Worm (Caenorhabditis elegans) whole organism, young adult: Measurements from ENCODE around the gene T03F6.6.

Experiments
- C17E4.6 ChIP-seq: fragments of 200-800 bp; sonication (Bioruptor generic); IDR thresholded peaks from 2 replicates; pipeline ENCODE4 v1.3.6; 2022; ENCODE audit warnings: missing genetic modification reagents, missing genetic modification characterization, missing compliant biosample characterization
- D2030.7 ChIP-seq: fragments of 200-800 bp; sonication (Bioruptor generic); IDR thresholded peaks from 2 replicates; pipeline ENCODE4 v1.3.6; 2022; ENCODE audit warnings: missing genetic modification reagents, missing genetic modification characterization, missing compliant biosample characterization
- F33H1.4 ChIP-seq: fragments of 200-800 bp; sonication (Bioruptor generic); IDR thresholded peaks from 2 replicates; pipeline ENCODE4 v1.3.6; 2022; ENCODE audit warnings: missing genetic modification reagents, missing genetic modification characterization, missing compliant biosample characterization
- F37B4.10 ChIP-seq: fragments of 200-800 bp; sonication (Bioruptor generic); IDR thresholded peaks from 2 replicates; pipeline ENCODE4 v1.3.6; 2022; ENCODE audit warnings: missing genetic modification characterization, missing compliant biosample characterization
- Y53F4B.3 ChIP-seq: fragments of 200-800 bp; sonication (Bioruptor generic); IDR thresholded peaks from 2 replicates; pipeline ENCODE4 v1.3.6; 2022; ENCODE audit warnings: missing genetic modification reagents, missing genetic modification characterization, missing compliant biosample characterization
- Y53G8AR.9 ChIP-seq: fragments of 200-800 bp; sonication (Bioruptor generic); conservative IDR thresholded peaks from 2 replicates; pipeline ENCODE4 v1.3.6; 2022; ENCODE audit warnings: missing genetic modification reagents, missing genetic modification characterization, missing compliant biosample characterization
- Y67H2A.10 ChIP-seq: fragments of 200-800 bp; sonication (Bioruptor generic); conservative IDR thresholded peaks from 2 replicates; pipeline ENCODE4 v1.3.6; 2022; ENCODE audit warnings: missing genetic modification reagents, missing genetic modification characterization, missing compliant biosample characterization
- aptf-3 ChIP-seq: fragments of 200-800 bp; sonication (Bioruptor generic); IDR thresholded peaks from 2 replicates; pipeline ENCODE4 v1.3.6; 2022; ENCODE audit warnings: missing genetic modification characterization, missing compliant biosample characterization
- attf-5 ChIP-seq: fragments of 200-800 bp; sonication (Bioruptor generic); optimal IDR thresholded peaks from 2 replicates; lab custom pipeline; 2018; ENCODE audit warnings: mild to moderate bottlenecking, missing genetic modification characterization, missing compliant biosample characterization
- cebp-2 ChIP-seq: fragments of 200-800 bp; sonication (Bioruptor generic); IDR thresholded peaks from 2 replicates; pipeline ENCODE4 v1.3.6; 2022; ENCODE audit warnings: missing genetic modification characterization, missing compliant biosample characterization
- ceh-100 ChIP-seq: fragments of 200-800 bp; sonication (Bioruptor generic); IDR thresholded peaks from 2 replicates; pipeline ENCODE4 v1.3.6; 2022; ENCODE audit warnings: missing genetic modification reagents, missing genetic modification characterization, missing compliant biosample characterization
- ceh-40 ChIP-seq: fragments of 200-800 bp; sonication (Bioruptor generic); IDR thresholded peaks from 2 replicates; pipeline ENCODE4 v1.3.6; 2022; ENCODE audit warnings: missing genetic modification characterization, missing compliant biosample characterization
- ceh-79 ChIP-seq: sonication (generic microtip); optimal IDR thresholded peaks from 2 replicates; lab custom pipeline; 2017; ENCODE audit warnings: mild to moderate bottlenecking, missing genetic modification characterization, missing compliant biosample characterization
- die-1 ChIP-seq: sonication (generic microtip); optimal IDR thresholded peaks from 2 replicates; lab custom pipeline; 2016; ENCODE audit warnings: missing genotype, mild to moderate bottlenecking, missing genetic modification characterization, missing compliant biosample characterization
- dox-1 ChIP-seq: fragments of 200-800 bp; sonication (Bioruptor generic); IDR thresholded peaks from 2 replicates; pipeline ENCODE4 v1.3.6; 2022; ENCODE audit warnings: missing genetic modification reagents, missing genetic modification characterization, missing compliant biosample characterization
- egl-18 ChIP-seq: fragments of 200-800 bp; sonication (Bioruptor generic); IDR thresholded peaks from 2 replicates; pipeline ENCODE4 v1.3.6; 2022; ENCODE audit warnings: missing genetic modification reagents, missing genetic modification characterization, missing compliant biosample characterization
- egrh-3 ChIP-seq: fragments of 200-800 bp; sonication (Bioruptor generic); IDR thresholded peaks from 2 replicates; pipeline ENCODE4 v1.3.6; 2022; ENCODE audit warnings: missing genetic modification reagents, missing genetic modification characterization, missing compliant biosample characterization
- him-1 ChIP-seq: sonication (generic microtip); optimal IDR thresholded peaks from 2 replicates; lab custom pipeline; 2016; ENCODE audit warnings: missing genotype, missing genetic modification reagents, missing genetic modification characterization, missing compliant biosample characterization
- hmg-1.2 ChIP-seq: fragments of 200-800 bp; sonication (Bioruptor generic); IDR thresholded peaks from 2 replicates; pipeline ENCODE4 v1.3.6; 2022; ENCODE audit warnings: missing genetic modification reagents, missing genetic modification characterization, missing compliant biosample characterization
- hsf-1 ChIP-seq: fragments of 200-800 bp; sonication (Bioruptor generic); IDR thresholded peaks from 2 replicates; pipeline ENCODE4 v1.3.6; 2022; ENCODE audit warnings: missing genetic modification reagents, missing genetic modification characterization, missing compliant biosample characterization
- let-607 ChIP-seq, 2 experiments: fragments of 200-800 bp in 1 of 2; sonication (Bioruptor generic) in 1 of 2; sonication (generic microtip) in 1 of 2; optimal IDR thresholded peaks; 2 replicates each; lab custom pipeline; 2016 to 2018; ENCODE audit warnings: mild to moderate bottlenecking in 2 of 2, missing compliant biosample characterization in 2 of 2, missing genetic modification characterization in 2 of 2, moderate library complexity in 2 of 2, missing genotype in 1 of 2
- lsl-1 ChIP-seq: fragments of 200-800 bp; sonication (Bioruptor generic); optimal IDR thresholded peaks from 2 replicates; lab custom pipeline; 2018; ENCODE audit warnings: mild to moderate bottlenecking, missing genetic modification characterization, moderate library complexity, missing compliant biosample characterization
- lsy-27 ChIP-seq: sonication (generic microtip); optimal IDR thresholded peaks from 2 replicates; lab custom pipeline; 2017; ENCODE audit warnings: missing genetic modification characterization, mild to moderate bottlenecking, missing compliant biosample characterization, antibody characterized with exemption, missing genotype, borderline replicate concordance; ENCODE audit not compliant: insufficient read depth
- madf-10 ChIP-seq: sonication (generic microtip); optimal IDR thresholded peaks from 2 replicates; lab custom pipeline; 2016; ENCODE audit warnings: mild to moderate bottlenecking, missing genetic modification characterization, missing compliant biosample characterization
- madf-3 ChIP-seq: fragments of 200-800 bp; sonication (Bioruptor generic); IDR thresholded peaks from 2 replicates; pipeline ENCODE4 v1.3.6; 2022; ENCODE audit warnings: missing genetic modification reagents, missing genetic modification characterization, missing compliant biosample characterization
- mel-28 ChIP-seq: sonication (generic microtip); optimal IDR thresholded peaks from 2 replicates; lab custom pipeline; 2016; ENCODE audit warnings: borderline replicate concordance, mild to moderate bottlenecking, missing genetic modification characterization, missing compliant biosample characterization
- mes-4 ChIP-seq: sonication (generic microtip); optimal IDR thresholded peaks from 2 replicates; lab custom pipeline; 2016; ENCODE audit warnings: missing genotype, missing genetic modification characterization, missing compliant biosample characterization
- nfyb-1 ChIP-seq: fragments of 200-800 bp; sonication (Bioruptor generic); IDR thresholded peaks from 2 replicates; pipeline ENCODE4 v1.3.6; 2022; ENCODE audit warnings: missing genetic modification reagents, missing genetic modification characterization, missing compliant biosample characterization
- nhr-27 ChIP-seq: fragments of 200-800 bp; sonication (Bioruptor generic); optimal IDR thresholded peaks from 2 replicates; lab custom pipeline; 2018; ENCODE audit warnings: mild to moderate bottlenecking, missing genetic modification characterization, moderate library complexity, missing compliant biosample characterization
- rcor-1 ChIP-seq: fragments of 200-800 bp; sonication (Bioruptor generic); IDR thresholded peaks from 2 replicates; pipeline ENCODE4 v1.3.6; 2022; ENCODE audit warnings: missing genetic modification reagents, missing genetic modification characterization, missing compliant biosample characterization
- rec-8 ChIP-seq, 2 experiments: sonication (generic microtip); optimal IDR thresholded peaks; 2 replicates each; lab custom pipeline; 2016; ENCODE audit warnings: mild to moderate bottlenecking in 2 of 2, missing genetic modification characterization in 2 of 2, missing genetic modification reagents in 2 of 2, missing genotype in 2 of 2, missing biosample characterization in 1 of 2, missing compliant biosample characterization in 1 of 2, moderate library complexity in 1 of 2
- snpc-1.1 ChIP-seq: sonication (generic microtip); optimal IDR thresholded peaks from 2 replicates; lab custom pipeline; 2017; ENCODE audit warnings: missing genetic modification characterization, mild to moderate bottlenecking, missing compliant biosample characterization, antibody characterized with exemption, moderate library complexity, missing genotype, missing genetic modification reagents; ENCODE audit not compliant: insufficient read depth
- snpc-1.3 ChIP-seq: sonication (generic microtip); optimal IDR thresholded peaks from 2 replicates; lab custom pipeline; 2017; ENCODE audit warnings: missing genetic modification characterization, mild to moderate bottlenecking, missing compliant biosample characterization, antibody characterized with exemption, moderate library complexity, missing genotype, missing genetic modification reagents; ENCODE audit not compliant: insufficient read depth
- snpc-4 ChIP-seq, 5 experiments: fragments of 150-350 bp in 1 of 5; sonication (generic microtip) in 4 of 5; optimal IDR thresholded peaks; 2 replicates each; lab custom pipeline; 2014 to 2018; ENCODE audit warnings: missing genetic modification characterization in 5 of 5, missing biosample characterization in 3 of 5, antibody characterized with exemption in 2 of 5, mild to moderate bottlenecking in 2 of 5, missing compliant biosample characterization in 2 of 5, missing genotype in 2 of 5, moderate library complexity in 2 of 5, missing genetic modification reagents in 1 of 5
- tbp1 ChIP-seq: fragments of 200-800 bp; sonication (Bioruptor generic); optimal IDR thresholded peaks from 2 replicates; lab custom pipeline; 2018; ENCODE audit warnings: mild to moderate bottlenecking, missing genetic modification characterization, missing compliant biosample characterization
- tbx-9 ChIP-seq: sonication (generic microtip); optimal IDR thresholded peaks from 2 replicates; lab custom pipeline; 2016; ENCODE audit warnings: borderline replicate concordance, missing genetic modification characterization, inconsistent platforms, missing compliant biosample characterization
- unc-62 ChIP-seq: fragments of 150-350 bp; optimal IDR thresholded peaks from 2 replicates; lab custom pipeline; 2014; ENCODE audit warnings: missing biosample characterization, missing genetic modification reagents, missing genetic modification characterization
- xnd-1 ChIP-seq: sonication (generic microtip); optimal IDR thresholded peaks from 2 replicates; lab custom pipeline; 2016; ENCODE audit warnings: missing genotype, missing genetic modification reagents, missing genetic modification characterization, missing compliant biosample characterization
- zfh-2 ChIP-seq: fragments of 200-800 bp; sonication (Bioruptor generic); conservative IDR thresholded peaks from 2 replicates; pipeline ENCODE4 v1.3.6; 2022; ENCODE audit warnings: missing genetic modification reagents, missing genetic modification characterization, missing compliant biosample characterization
- zim-3 ChIP-seq: sonication (generic microtip); optimal IDR thresholded peaks from 2 replicates; lab custom pipeline; 2017; ENCODE audit warnings: mild to moderate bottlenecking, missing genetic modification characterization, moderate library complexity, missing compliant biosample characterization
- ztf-22 ChIP-seq: fragments of 200-800 bp; sonication (Bioruptor generic); optimal IDR thresholded peaks from 2 replicates; lab custom pipeline; 2018; ENCODE audit warnings: mild to moderate bottlenecking, missing genetic modification characterization, moderate library complexity, missing compliant biosample characterization

The T03F6.6 gene

ce11 chrIII:13380196-13380595 lies at the start of gene T03F6.6:
Gene T03F6.6, minus strand, starts transcription at chrIII:13380296.
- TF ChIP-seq zim-3 (tag; lab: Kevin White, UChicago) (no peak), F37B4.10 (GFP tag; lab: Robert Waterston, UW) (no peak), madf-10 (no peak), madf-3 (no peak), egl-18 (GFP tag; lab: Robert Waterston, UW) (no peak), nfyb-1 (GFP tag; lab: Robert Waterston, UW) (no peak), Y53F4B.3 (no peak), rcor-1 (GFP tag; lab: Robert Waterston, UW) (no peak), ceh-40 (GFP tag; lab: Robert Waterston, UW) (no peak), mel-28 (no peak)
- TF ChIP-seq, all 124 proteins: peak for 0

ce11 chrIII:13429668-13430067 lies 49.6 kb upstream of the T03F6.6 start, which contains the start of gene bli-5:
Gene bli-5, minus strand, starts transcription at chrIII:13429768.
- TF ChIP-seq Y67H2A.10 (GFP tag; lab: Robert Waterston, UW) (no peak), cebp-2 (GFP tag; lab: Robert Waterston, UW) (no peak), mes-4 (tag; lab: Kevin White, UChicago) (no peak), snpc-1.1 (no peak), zfh-2 (GFP tag; lab: Robert Waterston, UW) (no peak), rcor-1 (GFP tag; lab: Robert Waterston, UW) (no peak)

ce11 chrIII:13427817-13428216 lies 47.7 kb upstream of the T03F6.6 start:
- TF ChIP-seq hsf-1 (GFP tag; lab: Robert Waterston, UW) (no peak), xnd-1 (peak; percentile 21), Y53G8AR.9 (GFP tag; lab: Robert Waterston, UW) (no peak), ceh-40 (GFP tag; lab: Robert Waterston, UW) (no peak), ceh-79 (tag; lab: Kevin White, UChicago) (no peak), F33H1.4 (GFP tag; lab: Robert Waterston, UW) (peak; percentile 52; the same call in 1 of the 2 replicates), lsl-1 (GFP tag; lab: Kevin White, UChicago) (peak; percentile 75), him-1 (peak; percentile 30), aptf-3 (GFP tag; lab: Robert Waterston, UW) (no peak), mel-28 (no peak), die-1 (tag; lab: Kevin White, UChicago) (no peak), attf-5 (GFP tag; lab: Kevin White, UChicago) (no peak), tbx-9 (tag; lab: Kevin White, UChicago) (no peak), nhr-27 (tag; lab: Kevin White, UChicago) (no peak), ztf-22 (GFP tag; lab: Kevin White, UChicago) (no peak), snpc-1.3 (tag; lab: Kevin White, UChicago) (no peak)

ce11 chrIII:13426036-13426435 lies 45.9 kb upstream of the T03F6.6 start, which contains the start of gene cope-1:
Gene cope-1, plus strand, starts transcription at chrIII:13426264.
- TF ChIP-seq let-607 (tag; optimal IDR thresholded peaks at IDR 0.05; lab: Kevin White, UChicago) (peak in 1 of 2 experiments; percentile 61), tbp1 (GFP tag; lab: Kevin White, UChicago) (no peak)

- no peak for TF ChIP-seq unc-62 (GFP tag; lab: Kevin White, UChicago)
- no peak for TF ChIP-seq lsy-27
- TF ChIP-seq rec-8 (tag; optimal IDR thresholded peaks at IDR 0.05; lab: Kevin White, UChicago): no peak
- TF ChIP-seq ceh-100 (GFP tag; lab: Robert Waterston, UW): peak; percentile 95
- no peak for TF ChIP-seq C17E4.6 (GFP tag; lab: Robert Waterston, UW)
- TF ChIP-seq D2030.7 (GFP tag; lab: Robert Waterston, UW): peak; percentile 68
- TF ChIP-seq hmg-1.2 (GFP tag; lab: Robert Waterston, UW): no peak; the same call in 1 of the 2 replicates
- TF ChIP-seq egrh-3 (GFP tag; lab: Robert Waterston, UW): 0 out of 2 replicates have a peak, but pooled peaks have one; percentile 18
- TF ChIP-seq snpc-4 (GFP tag; optimal IDR thresholded peaks at IDR 0.05; lab: Kevin White, UChicago): no peak
- no peak for TF ChIP-seq snpc-4 (tag; optimal IDR thresholded peaks at IDR 0.05; lab: Kevin White, UChicago)
- TF ChIP-seq dox-1 (GFP tag; lab: Robert Waterston, UW): 0 out of 2 replicates have a peak, but pooled peaks have one; percentile 30
Observed at ce11 chrIII:13423414-13423813, 43.3 kb upstream of the T03F6.6 start, which contains the start of gene exo-1. Gene exo-1, plus strand, starts transcription at chrIII:13423514.
